Worm (Caenorhabditis elegans): ENCODE data around the gene scl-17.

ce11 chrII:1474807-1475206 is 29.8 kb downstream of the scl-17 start:
- TF ChIP-seq dve-1 (tag; optimal IDR thresholded peaks at IDR 0.05) (no peak), hlh-8 (tag; optimal IDR thresholded peaks at IDR 0.05) (no peak), ref-2 (tag; optimal IDR thresholded peaks at IDR 0.05) (no peak)
